Worm (Caenorhabditis elegans) whole organism, late embryonic: ENCODE results near the gene ZK686.3.
A peak's percentile ranks its signal among the peaks of the same experiment; 100 is the strongest.

Experiments used
- K02D7.2 ChIP-seq: sonication (generic microtip); optimal IDR thresholded peaks from 2 replicates; lab custom pipeline; 2017; ENCODE audit warnings: mild to moderate bottlenecking, missing genetic modification characterization, missing compliant biosample characterization
- K09A11.1 ChIP-seq: sonication (generic microtip); optimal IDR thresholded peaks from 2 replicates; lab custom pipeline; 2017; ENCODE audit warnings: antibody characterized with exemption, mild to moderate bottlenecking, missing genetic modification characterization, missing compliant biosample characterization; ENCODE audit not compliant: insufficient read depth
- T23F11.4 ChIP-seq: fragments of 200-800 bp; sonication (Bioruptor generic); optimal IDR thresholded peaks from 2 replicates; lab custom pipeline; 2018; ENCODE audit warnings: mild to moderate bottlenecking, missing genetic modification characterization, missing compliant biosample characterization
- Y22D7AL.16 ChIP-seq: sonication (generic microtip); optimal IDR thresholded peaks from 2 replicates; lab custom pipeline; 2016; ENCODE audit warnings: missing genetic modification characterization, missing compliant biosample characterization
- ceh-18 ChIP-seq: sonication (generic microtip); optimal IDR thresholded peaks from 2 replicates; lab custom pipeline; 2016; ENCODE audit warnings: missing genetic modification characterization, missing compliant biosample characterization
- ceh-19 ChIP-seq: fragments of 200-800 bp; sonication (Bioruptor generic); optimal IDR thresholded peaks from 2 replicates; lab custom pipeline; 2018; ENCODE audit warnings: mild to moderate bottlenecking, missing genetic modification characterization, missing compliant biosample characterization
- ceh-2 ChIP-seq: sonication (generic microtip); optimal IDR thresholded peaks from 2 replicates; lab custom pipeline; 2016; ENCODE audit warnings: missing genotype, missing genetic modification characterization, missing compliant biosample characterization
- ceh-22 ChIP-seq: sonication (generic microtip); optimal IDR thresholded peaks from 2 replicates; lab custom pipeline; 2017; ENCODE audit warnings: missing biosample characterization, missing genetic modification characterization
- ceh-30 ChIP-seq: fragments of 150-350 bp; optimal IDR thresholded peaks from 2 replicates; lab custom pipeline; 2014; ENCODE audit warnings: missing biosample characterization, missing genetic modification characterization
- ceh-31 ChIP-seq: sonication (generic microtip); optimal IDR thresholded peaks from 2 replicates; lab custom pipeline; 2016; ENCODE audit warnings: missing genetic modification characterization, missing compliant biosample characterization
- ceh-34 ChIP-seq: sonication (generic microtip); optimal IDR thresholded peaks from 2 replicates; lab custom pipeline; 2016; ENCODE audit warnings: mild to moderate bottlenecking, missing genetic modification characterization, missing compliant biosample characterization
- ceh-45 ChIP-seq: fragments of 200-800 bp; sonication (Bioruptor generic); IDR thresholded peaks from 2 replicates; pipeline ENCODE4 v1.3.6; 2022; ENCODE audit warnings: missing genetic modification reagents, missing genetic modification characterization, missing compliant biosample characterization
- ceh-48 ChIP-seq: sonication (generic microtip); optimal IDR thresholded peaks from 2 replicates; lab custom pipeline; 2016; ENCODE audit warnings: missing genetic modification characterization, inconsistent platforms, missing compliant biosample characterization
- ceh-6 ChIP-seq: fragments of 200-800 bp; sonication (Bioruptor generic); optimal IDR thresholded peaks from 2 replicates; lab custom pipeline; 2018; ENCODE audit warnings: mild to moderate bottlenecking, missing genetic modification characterization, missing compliant biosample characterization
- che-1 ChIP-seq: sonication (generic microtip); optimal IDR thresholded peaks from 2 replicates; lab custom pipeline; 2016; ENCODE audit warnings: mild to moderate bottlenecking, missing genetic modification characterization, missing compliant biosample characterization
- dmd-4 ChIP-seq: sonication (generic microtip); optimal IDR thresholded peaks from 2 replicates; lab custom pipeline; 2016; ENCODE audit warnings: borderline replicate concordance, missing genetic modification characterization, missing compliant biosample characterization
- ets-4 ChIP-seq: sonication (generic microtip); optimal IDR thresholded peaks from 2 replicates; lab custom pipeline; 2016; ENCODE audit warnings: missing genetic modification characterization, missing compliant biosample characterization
- fax-1 ChIP-seq: sonication (generic microtip); optimal IDR thresholded peaks from 2 replicates; lab custom pipeline; 2016; ENCODE audit warnings: missing genotype, missing genetic modification characterization, missing compliant biosample characterization
- fkh-10 ChIP-seq: fragments of 150-350 bp; optimal IDR thresholded peaks from 2 replicates; lab custom pipeline; 2014; ENCODE audit warnings: missing biosample characterization, missing genetic modification reagents, missing genetic modification characterization
- gmeb-2 ChIP-seq: sonication (generic microtip); optimal IDR thresholded peaks from 2 replicates; lab custom pipeline; 2016; ENCODE audit warnings: missing genetic modification characterization, inconsistent platforms, missing compliant biosample characterization
- hlh-15 ChIP-seq: sonication (generic microtip); optimal IDR thresholded peaks from 2 replicates; lab custom pipeline; 2016; ENCODE audit warnings: missing genetic modification characterization, missing compliant biosample characterization
- hlh-6 ChIP-seq: sonication (generic microtip); optimal IDR thresholded peaks from 2 replicates; lab custom pipeline; 2016; ENCODE audit warnings: missing genotype, missing genetic modification characterization, missing compliant biosample characterization
- hlh-8 ChIP-seq: sonication (generic microtip); optimal IDR thresholded peaks from 2 replicates; lab custom pipeline; 2016; ENCODE audit warnings: missing genotype, missing genetic modification characterization, missing compliant biosample characterization
- lin-11 ChIP-seq: fragments of 200-800 bp; sonication (Bioruptor generic); optimal IDR thresholded peaks from 2 replicates; lab custom pipeline; 2018; ENCODE audit warnings: mild to moderate bottlenecking, missing genetic modification characterization, missing compliant biosample characterization
- mec-3 ChIP-seq: sonication (generic microtip); optimal IDR thresholded peaks from 2 replicates; lab custom pipeline; 2016; ENCODE audit warnings: borderline replicate concordance, missing genetic modification characterization, missing compliant biosample characterization
- nfya-1 ChIP-seq: sonication (generic microtip); optimal IDR thresholded peaks from 2 replicates; lab custom pipeline; 2017; ENCODE audit warnings: missing genetic modification characterization, mild to moderate bottlenecking, missing compliant biosample characterization, antibody characterized with exemption, moderate library complexity
- pat-9 ChIP-seq: fragments of 200-800 bp; sonication (Bioruptor generic); optimal IDR thresholded peaks from 2 replicates; lab custom pipeline; 2018; ENCODE audit warnings: mild to moderate bottlenecking, missing genetic modification characterization, moderate library complexity, missing compliant biosample characterization
- pax-1 ChIP-seq: fragments of 150-350 bp; optimal IDR thresholded peaks from 2 replicates; lab custom pipeline; 2014; ENCODE audit warnings: missing biosample characterization, missing genetic modification characterization
- pha-4 ChIP-seq: fragments of 150-350 bp; optimal IDR thresholded peaks from 2 replicates; lab custom pipeline; 2018; ENCODE audit warnings: missing biosample characterization, missing genetic modification reagents, missing genetic modification characterization
- pqm-1 ChIP-seq: sonication (generic microtip); optimal IDR thresholded peaks from 2 replicates; lab custom pipeline; 2016; ENCODE audit warnings: missing genetic modification characterization, missing compliant biosample characterization
- rnt-1 ChIP-seq: sonication (generic microtip); optimal IDR thresholded peaks from 2 replicates; lab custom pipeline; 2016; ENCODE audit warnings: missing genetic modification characterization, missing compliant biosample characterization
- sdc-2 ChIP-seq: sonication (generic microtip); optimal IDR thresholded peaks from 2 replicates; lab custom pipeline; 2016; ENCODE audit warnings: missing genotype, missing genetic modification characterization, missing compliant biosample characterization
- syd-9 ChIP-seq: sonication (generic microtip); optimal IDR thresholded peaks from 2 replicates; lab custom pipeline; 2016; ENCODE audit warnings: mild to moderate bottlenecking, missing genetic modification characterization, moderate library complexity, missing compliant biosample characterization
- ttx-3 ChIP-seq: sonication (generic microtip); optimal IDR thresholded peaks from 2 replicates; lab custom pipeline; 2016; ENCODE audit warnings: missing genetic modification reagents, missing genetic modification characterization, missing compliant biosample characterization
- unc-3 ChIP-seq, 2 experiments: fragments of 200-800 bp in 1 of 2; sonication (Bioruptor generic) in 1 of 2; sonication (generic microtip) in 1 of 2; conservative IDR thresholded peaks in 1 of 2; optimal IDR thresholded peaks in 1 of 2; 2 replicates each; pipeline versions ENCODE4 v1.3.6 to Lab custom; 2016 to 2022; ENCODE audit warnings: missing compliant biosample characterization in 2 of 2, missing genetic modification characterization in 2 of 2, missing genetic modification reagents in 1 of 2
- unc-42 ChIP-seq: sonication (generic microtip); optimal IDR thresholded peaks from 2 replicates; lab custom pipeline; 2016; ENCODE audit warnings: missing genotype, missing genetic modification characterization, missing compliant biosample characterization
- unc-55 ChIP-seq: sonication (generic microtip); optimal IDR thresholded peaks from 2 replicates; lab custom pipeline; 2017; ENCODE audit warnings: missing biosample characterization, missing genetic modification reagents, missing genetic modification characterization
- unc-86 ChIP-seq: sonication (generic microtip); optimal IDR thresholded peaks from 2 replicates; lab custom pipeline; 2016; ENCODE audit warnings: missing genetic modification characterization, missing compliant biosample characterization
- ztf-16 ChIP-seq: sonication (generic microtip); optimal IDR thresholded peaks from 2 replicates; lab custom pipeline; 2017; ENCODE audit warnings: missing genetic modification characterization, missing compliant biosample characterization

ZK686.3 gene

DNA sequence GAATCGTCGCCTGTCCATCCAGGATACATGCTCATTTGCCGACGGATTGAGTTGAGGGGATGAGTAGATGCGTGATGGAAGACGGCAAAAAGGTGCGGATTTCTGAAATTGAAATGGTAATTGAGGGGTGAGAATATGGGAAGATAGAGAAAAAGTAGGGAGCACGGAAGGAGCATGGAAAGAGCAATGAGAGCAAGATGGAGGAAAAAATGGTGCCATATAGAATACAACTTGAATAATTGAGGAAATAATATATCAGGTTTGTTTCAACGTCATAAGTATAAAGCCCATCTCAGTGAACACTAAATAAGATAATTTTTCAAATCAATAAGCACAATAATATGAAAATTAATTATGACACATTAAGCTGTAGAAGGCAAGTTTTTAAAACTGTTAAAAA is 14.5 kb upstream of the ZK686.3 start, which contains the start of gene mab-5:
Gene mab-5, minus strand, starts transcription at position 101 of the 400 bp plus-strand sequence.
- TF ChIP-seq T23F11.4: no peak
- TF ChIP-seq K02D7.2 (tag; lab: Kevin White, UChicago): no peak
- no peak for TF ChIP-seq pat-9 (tag; lab: Kevin White, UChicago)
- no peak for TF ChIP-seq pqm-1 (tag; lab: Kevin White, UChicago)
- TF ChIP-seq rnt-1: no peak
- TF ChIP-seq ceh-48 (tag; lab: Kevin White, UChicago): no peak

DNA sequence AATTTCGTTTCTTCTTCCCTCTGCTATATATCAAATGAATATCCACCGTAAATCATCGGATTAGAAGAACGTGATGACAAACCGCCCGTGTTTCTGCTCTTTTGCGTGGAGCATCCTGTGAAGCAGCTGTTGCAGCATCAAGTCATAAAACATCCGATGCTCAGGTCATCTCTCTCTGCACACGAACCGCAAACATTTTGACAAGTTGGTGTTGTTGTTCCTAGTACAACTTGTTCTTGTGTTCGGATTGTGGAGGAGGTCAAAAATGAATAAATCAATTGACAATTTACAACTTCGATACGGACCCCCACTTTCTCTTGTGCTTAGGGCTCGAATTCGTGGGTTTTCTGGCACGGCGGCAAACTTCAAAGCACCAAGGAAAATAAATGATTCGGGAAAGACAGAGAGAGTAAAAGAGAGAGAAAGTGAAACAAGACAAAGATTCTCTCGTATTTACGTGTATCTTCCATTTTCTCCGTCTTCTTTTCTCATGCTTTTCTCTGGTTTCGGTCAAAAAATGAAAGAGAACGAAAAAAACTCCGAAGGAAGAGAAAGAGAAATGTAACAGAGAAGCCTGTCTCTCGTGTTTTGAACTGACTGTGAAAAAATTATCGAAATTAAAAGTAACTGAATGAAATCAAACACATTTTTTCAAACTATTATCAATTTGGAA is 11.8 kb upstream of the ZK686.3 start:
- TF ChIP-seq dmd-4 (tag; lab: Kevin White, UChicago): no peak
- peak; percentile 62 for TF ChIP-seq rnt-1
- peak; percentile 70 for TF ChIP-seq unc-55
- TF ChIP-seq Y22D7AL.16 (tag; lab: Kevin White, UChicago): no peak

DNA sequence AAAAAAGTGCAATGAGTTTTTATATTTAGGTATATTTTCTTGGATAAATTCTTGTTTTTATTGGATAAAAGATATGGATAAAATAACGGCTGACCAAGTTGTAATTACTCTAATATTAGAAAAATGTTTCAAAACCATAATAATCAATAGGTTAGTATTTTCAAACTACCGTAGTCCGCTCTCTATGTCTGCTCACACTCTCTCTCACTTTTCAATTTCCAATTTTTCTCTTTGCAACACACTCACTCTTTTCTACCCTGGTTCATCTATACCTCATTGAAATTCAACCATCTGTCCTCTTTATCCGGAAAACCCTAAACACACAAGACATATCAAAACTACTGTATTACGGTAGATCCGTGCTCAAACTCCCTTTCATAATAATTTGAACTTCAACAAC is 10.4 kb upstream of the ZK686.3 start:
- no peak for TF ChIP-seq syd-9 (tag; lab: Kevin White, UChicago)
- no peak for TF ChIP-seq Y22D7AL.16 (tag; lab: Kevin White, UChicago)
- TF ChIP-seq ceh-31 (tag; lab: Kevin White, UChicago): no peak
- no peak for TF ChIP-seq hlh-15 (tag; lab: Kevin White, UChicago)
- TF ChIP-seq fax-1: no peak
- no peak for TF ChIP-seq ttx-3 (tag; lab: Kevin White, UChicago)
- TF ChIP-seq K09A11.1: no peak
- TF ChIP-seq ets-4 (tag; lab: Kevin White, UChicago): no peak
- no peak for TF ChIP-seq lin-11 (tag; lab: Kevin White, UChicago)
- TF ChIP-seq sdc-2: no peak
- TF ChIP-seq che-1 (tag; lab: Kevin White, UChicago): no peak
- TF ChIP-seq unc-86: no peak
- TF ChIP-seq hlh-6 (tag; lab: Kevin White, UChicago): no peak
- TF ChIP-seq ceh-45 (GFP tag; lab: Robert Waterston, UW): no peak
- no peak for TF ChIP-seq ztf-16 (tag; lab: Kevin White, UChicago)
- TF ChIP-seq mec-3 (tag; lab: Kevin White, UChicago): no peak
- TF ChIP-seq ceh-19 (GFP tag; lab: Kevin White, UChicago): no peak
- TF ChIP-seq ceh-34 (tag; lab: Kevin White, UChicago): no peak
- TF ChIP-seq ceh-2 (tag; lab: Kevin White, UChicago): no peak
- no peak for TF ChIP-seq dmd-4 (tag; lab: Kevin White, UChicago)

DNA sequence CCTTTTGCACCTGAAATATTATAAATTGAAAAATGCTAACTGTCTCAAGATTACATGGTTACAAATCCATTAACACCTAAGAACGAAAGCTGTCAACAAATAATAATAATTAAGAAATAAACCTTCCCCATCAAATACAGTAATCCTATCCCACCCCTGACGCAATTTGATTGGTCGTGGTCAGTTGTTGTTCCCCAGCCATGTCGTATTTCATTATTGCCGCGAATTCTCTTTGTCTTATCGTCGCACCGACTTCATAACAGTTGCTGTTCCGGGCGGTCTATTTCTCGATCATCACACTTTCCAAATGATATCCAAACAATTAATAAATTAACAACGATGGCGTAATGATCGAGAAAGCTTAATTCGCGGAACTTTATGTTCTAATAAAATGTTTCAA is 9.7 kb upstream of the ZK686.3 start:
- TF ChIP-seq unc-55: peak; percentile 47
- no peak for TF ChIP-seq unc-42 (tag; lab: Kevin White, UChicago)
- TF ChIP-seq pax-1 (tag; lab: Kevin White, UChicago): no peak
- TF ChIP-seq hlh-8 (tag; lab: Kevin White, UChicago): no peak
- TF ChIP-seq che-1 (tag; lab: Kevin White, UChicago): no peak
- TF ChIP-seq ceh-22 (tag; lab: Kevin White, UChicago): no peak
- TF ChIP-seq nfya-1: peak; percentile 81
- TF ChIP-seq gmeb-2: no peak
- no peak for TF ChIP-seq ets-4 (tag; lab: Kevin White, UChicago)
- TF ChIP-seq ceh-30: no peak

DNA sequence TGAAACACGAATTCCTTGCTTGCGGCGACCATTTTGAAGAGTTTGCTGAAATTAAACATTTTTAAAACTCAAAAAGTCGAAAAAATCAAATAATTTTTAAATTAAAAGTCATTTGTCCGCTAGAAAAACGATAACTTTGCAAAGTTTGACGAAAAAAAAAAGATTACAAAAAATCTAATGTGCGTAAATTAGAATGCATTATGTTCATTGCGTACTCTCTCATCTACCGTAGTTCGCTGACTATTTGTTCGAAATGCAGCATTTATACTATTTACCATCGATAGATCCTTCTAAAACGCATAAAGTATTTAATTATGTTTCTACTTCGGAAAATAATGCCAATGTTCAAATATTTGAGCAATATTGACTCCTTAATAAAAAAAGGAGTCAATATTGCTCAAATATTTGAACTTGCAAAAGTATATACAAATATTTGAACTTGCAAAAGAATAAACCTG is 7.1 kb upstream of the ZK686.3 start, which contains the start of gene bath-15:
Gene bath-15, minus strand, starts transcription at position 51 of the 458 bp plus-strand sequence.
- TF ChIP-seq ceh-18 (tag; lab: Kevin White, UChicago) (no peak), che-1 (tag; lab: Kevin White, UChicago) (no peak), Y22D7AL.16 (tag; lab: Kevin White, UChicago) (no peak), ceh-48 (tag; lab: Kevin White, UChicago) (no peak), fkh-10 (GFP tag; lab: Kevin White, UChicago) (no peak), unc-42 (tag; lab: Kevin White, UChicago) (no peak), pha-4 (tag; lab: Kevin White, UChicago) (no peak), unc-3 (GFP tag; conservative IDR thresholded peaks at IDR 0.05; lab: Robert Waterston, UW) (no peak), unc-3 (tag; optimal IDR thresholded peaks at IDR 0.05; lab: Kevin White, UChicago) (no peak), ceh-6 (GFP tag; lab: Kevin White, UChicago) (no peak), pax-1 (tag; lab: Kevin White, UChicago) (no peak), ceh-34 (tag; lab: Kevin White, UChicago) (no peak), fax-1 (no peak), hlh-8 (tag; lab: Kevin White, UChicago) (no peak)
